Fruit fly (Drosophila melanogaster) whole organism, wandering third instar larva: ENCODE results near the gene cue.
A peak's percentile ranks its signal among the peaks of the same experiment; 100 is the strongest.

Source experiments
- Abd-B ChIP-seq: fragments of >200 bp; optimal IDR thresholded peaks from 2 replicates; lab custom pipeline; 2017; ENCODE audit warnings: missing biosample characterization, missing genetic modification characterization
- CG32264 ChIP-seq: fragments of 200-800 bp; sonication (Bioruptor generic); optimal IDR thresholded peaks from 2 replicates; lab custom pipeline; 2016; ENCODE audit warnings: missing biosample characterization, missing genetic modification characterization
- CG9705 ChIP-seq: fragments of 200-800 bp; sonication (Bioruptor generic); optimal IDR thresholded peaks from 2 replicates; lab custom pipeline; 2018; ENCODE audit warnings: missing biosample characterization, mild to moderate bottlenecking, missing genetic modification characterization
- CrebA ChIP-seq: fragments of 200-800 bp; sonication (Bioruptor generic); optimal IDR thresholded peaks from 2 replicates; lab custom pipeline; 2016; ENCODE audit warnings: missing biosample characterization, mild to moderate bottlenecking, missing genetic modification characterization, borderline replicate concordance
- Dfd ChIP-seq: fragments of >200 bp; optimal IDR thresholded peaks from 2 replicates; lab custom pipeline; 2017; ENCODE audit warnings: missing biosample characterization, missing genetic modification characterization
- Dif ChIP-seq: fragments of 200-275, 200-300 bp; sonication (Bioruptor generic); optimal IDR thresholded peaks from 2 replicates; lab custom pipeline; 2018; ENCODE audit warnings: missing biosample characterization, missing genetic modification characterization; ENCODE audit not compliant: partially characterized antibody
- GATAd ChIP-seq: sonication (Bioruptor generic); optimal IDR thresholded peaks from 2 replicates; lab custom pipeline; 2016; ENCODE audit warnings: missing biosample characterization, missing genetic modification characterization
- HLH106 ChIP-seq: fragments of 200-800 bp; optimal IDR thresholded peaks from 3 replicates; lab custom pipeline; 2019; ENCODE audit warnings: missing biosample characterization, mild to moderate bottlenecking, missing genetic modification characterization, moderate library complexity
- Hnf4 ChIP-seq: fragments of 200-800 bp; sonication (Bioruptor generic); optimal IDR thresholded peaks from 2 replicates; lab custom pipeline; 2016; ENCODE audit warnings: missing biosample characterization, mild to moderate bottlenecking, missing genetic modification characterization
- Hr78 ChIP-seq: fragments of >200 bp; optimal IDR thresholded peaks from 2 replicates; lab custom pipeline; 2017; ENCODE audit warnings: missing biosample characterization, missing genetic modification characterization
- Hr83 ChIP-seq: fragments of 200-300 bp; sonication (Bioruptor generic); optimal IDR thresholded peaks from 2 replicates; lab custom pipeline; 2016; ENCODE audit warnings: missing biosample characterization, mild to moderate bottlenecking, missing genetic modification characterization, moderate library complexity; ENCODE audit not compliant: poor library complexity, severe bottlenecking
- Jra ChIP-seq: sonication (Bioruptor generic); optimal IDR thresholded peaks from 2 replicates; lab custom pipeline; 2016; ENCODE audit warnings: missing biosample characterization, missing genetic modification characterization
- Mio ChIP-seq: sonication (Bioruptor generic); optimal IDR thresholded peaks from 2 replicates; lab custom pipeline; 2016; ENCODE audit warnings: missing biosample characterization, missing genetic modification characterization
- Myc ChIP-seq: fragments of >200 bp; optimal IDR thresholded peaks from 2 replicates; lab custom pipeline; 2017
- N ChIP-seq: fragments of >200 bp; optimal IDR thresholded peaks from 2 replicates; lab custom pipeline; 2018; ENCODE audit warnings: missing biosample characterization, missing external identifiers, missing genetic modification characterization
- OdsH ChIP-seq: fragments of 200-800 bp; sonication (Bioruptor generic); optimal IDR thresholded peaks from 2 replicates; lab custom pipeline; 2016; ENCODE audit warnings: missing biosample characterization, mild to moderate bottlenecking, missing genetic modification characterization
- Rel ChIP-seq, 2 experiments: fragments of 200-800 bp; sonication (Bioruptor generic) in 1 of 2; optimal IDR thresholded peaks; 2 replicates in 1 of 2; 3 replicates in 1 of 2; lab custom pipeline; 2016 to 2019; ENCODE audit warnings: mild to moderate bottlenecking in 2 of 2, missing biosample characterization in 2 of 2, missing genetic modification characterization in 2 of 2, moderate library complexity in 1 of 2
- Sp1 ChIP-seq: fragments of 200-800 bp; sonication (Bioruptor generic); optimal IDR thresholded peaks from 3 replicates; lab custom pipeline; 2019; ENCODE audit warnings: missing biosample characterization, mild to moderate bottlenecking, missing genetic modification characterization, moderate library complexity
- Vsx2 ChIP-seq: fragments of 200-300, 225-300 bp; sonication (Bioruptor generic); optimal IDR thresholded peaks from 2 replicates; lab custom pipeline; 2018; ENCODE audit warnings: missing biosample characterization, missing genetic modification characterization; ENCODE audit not compliant: partially characterized antibody
- br ChIP-seq: fragments of 200-800 bp; sonication (Bioruptor generic); optimal IDR thresholded peaks from 2 replicates; lab custom pipeline; 2016; ENCODE audit warnings: missing biosample characterization, missing genetic modification characterization
- brk ChIP-seq: fragments of 200-800 bp; sonication (Bioruptor generic); optimal IDR thresholded peaks from 2 replicates; lab custom pipeline; 2016; ENCODE audit warnings: missing biosample characterization, mild to moderate bottlenecking, missing genetic modification characterization
- dl ChIP-seq, 2 experiments: fragments of 175-275, 200-275 bp in 1 of 2; fragments of 200-275 bp in 1 of 2; sonication (Bioruptor generic); optimal IDR thresholded peaks; lab custom pipeline; 2018; ENCODE audit warnings: mild to moderate bottlenecking in 2 of 2, missing biosample characterization in 2 of 2, missing genetic modification characterization in 2 of 2, moderate library complexity in 2 of 2; ENCODE audit not compliant: partially characterized antibody in 2 of 2, insufficient read depth in 1 of 2
- dmrt93B ChIP-seq: fragments of 200-800 bp; sonication (Bioruptor generic); optimal IDR thresholded peaks from 2 replicates; lab custom pipeline; 2018; ENCODE audit warnings: missing biosample characterization, mild to moderate bottlenecking, missing genetic modification characterization
- dsf ChIP-seq: sonication (Bioruptor generic); optimal IDR thresholded peaks from 2 replicates; lab custom pipeline; 2016; ENCODE audit warnings: missing biosample characterization, missing genetic modification characterization, borderline replicate concordance
- ey ChIP-seq: fragments of 200-800 bp; sonication (Bioruptor generic); optimal IDR thresholded peaks from 2 replicates; lab custom pipeline; 2016; ENCODE audit warnings: missing biosample characterization, missing genetic modification characterization
- foxo ChIP-seq, 2 experiments: fragments of 200-800 bp; sonication (Bioruptor generic); optimal IDR thresholded peaks; 2 replicates in 1 of 2; 3 replicates in 1 of 2; lab custom pipeline; 2016 to 2017; ENCODE audit warnings: missing biosample characterization in 2 of 2, missing genetic modification characterization in 2 of 2
- fru ChIP-seq: fragments of 200-800 bp; sonication (Bioruptor generic); optimal IDR thresholded peaks from 3 replicates; lab custom pipeline; 2016; ENCODE audit warnings: missing biosample characterization, mild to moderate bottlenecking, missing genetic modification characterization
- h ChIP-seq: fragments of 200-800 bp; sonication (Bioruptor generic); optimal IDR thresholded peaks from 3 replicates; lab custom pipeline; 2016; ENCODE audit warnings: missing biosample characterization, mild to moderate bottlenecking, missing genetic modification characterization
- jim ChIP-seq: fragments of 175-275, 200-325 bp; sonication (Bioruptor generic); optimal IDR thresholded peaks from 2 replicates; lab custom pipeline; 2016; ENCODE audit warnings: missing biosample characterization, mild to moderate bottlenecking, missing genetic modification characterization
- lola ChIP-seq: fragments of >200 bp; optimal IDR thresholded peaks from 2 replicates; lab custom pipeline; 2017; ENCODE audit warnings: missing biosample characterization, missing genetic modification characterization
- pan ChIP-seq: fragments of >200 bp; optimal IDR thresholded peaks from 2 replicates; lab custom pipeline; 2017
- psq ChIP-seq: fragments of 200-800 bp; sonication (Bioruptor generic); optimal IDR thresholded peaks from 3 replicates; lab custom pipeline; 2017; ENCODE audit warnings: missing biosample characterization, mild to moderate bottlenecking, missing genetic modification characterization, moderate library complexity
- rgr ChIP-seq: fragments of 200-800 bp; sonication (Bioruptor generic); optimal IDR thresholded peaks from 3 replicates; lab custom pipeline; 2016; ENCODE audit warnings: missing biosample characterization, mild to moderate bottlenecking, missing genetic modification characterization
- sage ChIP-seq: fragments of 200-800 bp; sonication (Bioruptor generic); optimal IDR thresholded peaks from 2 replicates; lab custom pipeline; 2016; ENCODE audit warnings: missing biosample characterization, mild to moderate bottlenecking, missing genetic modification characterization
- sv ChIP-seq: fragments of 200-800 bp; sonication (Bioruptor generic); optimal IDR thresholded peaks from 3 replicates; lab custom pipeline; 2016; ENCODE audit warnings: missing biosample characterization, missing genetic modification characterization
- tai ChIP-seq: sonication (Bioruptor generic); optimal IDR thresholded peaks from 2 replicates; lab custom pipeline; 2016; ENCODE audit warnings: missing biosample characterization, missing genetic modification characterization
- usp ChIP-seq: fragments of >200 bp; optimal IDR thresholded peaks from 2 replicates; lab custom pipeline; 2017; ENCODE audit warnings: missing biosample characterization, missing genetic modification characterization
- woc ChIP-seq: sonication (Bioruptor generic); optimal IDR thresholded peaks from 2 replicates; lab custom pipeline; 2016; ENCODE audit warnings: missing biosample characterization, mild to moderate bottlenecking, missing genetic modification characterization

The cue gene

DNA sequence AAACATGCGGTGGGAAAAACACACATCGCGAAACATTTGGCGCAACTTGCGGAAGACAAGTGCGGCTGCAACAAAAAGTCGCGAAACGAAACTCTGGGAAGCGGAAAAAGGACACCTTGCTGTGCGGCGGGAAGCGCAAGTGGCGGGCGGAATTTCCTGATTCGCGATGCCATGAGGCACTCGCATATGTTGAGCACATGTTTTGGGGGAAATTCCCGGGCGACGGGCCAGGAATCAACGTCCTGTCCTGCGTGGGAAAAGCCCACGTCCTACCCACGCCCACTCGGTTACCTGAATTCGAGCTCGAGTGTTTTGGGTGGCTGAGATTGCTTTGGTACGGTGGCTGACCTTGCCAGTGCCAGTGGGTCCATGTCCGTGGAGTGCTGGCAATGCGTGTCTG lies 55.2 kb downstream of the cue start:
- no peak for TF ChIP-seq Abd-B (GFP tag; lab: Kevin White, UChicago)
- TF ChIP-seq, all 38 proteins: peak for 0

- TF ChIP-seq woc (peak; percentile 26), OdsH (GFP tag; lab: Kevin White, UChicago) (peak; percentile 41), usp (GFP tag; lab: Kevin White, UChicago) (no peak), h (GFP tag; lab: Kevin White, UChicago) (peak; percentile 66), CG9705 (GFP tag; lab: Kevin White, UChicago) (peak; percentile 10), jim (GFP tag; lab: Kevin White, UChicago) (no peak), Myc (lab: Kevin White, UChicago) (no peak), dl (GFP tag; optimal IDR thresholded peaks at IDR 0.05; lab: Kevin White, UChicago; ENCODE audit: insufficient read depth in 1 of 2, partially characterized antibody in 2 of 2) (no peak), Rel (GFP tag; optimal IDR thresholded peaks at IDR 0.05; lab: Kevin White, UChicago) (no peak), Rel (tag; optimal IDR thresholded peaks at IDR 0.05; lab: Kevin White, UChicago) (no peak), Sp1 (GFP tag; lab: Kevin White, UChicago) (peak; percentile 42), HLH106 (tag; lab: Kevin White, UChicago) (peak; percentile 64), sv (GFP tag; lab: Kevin White, UChicago) (no peak), Jra (GFP tag; lab: Kevin White, UChicago) (no peak), foxo (GFP tag; optimal IDR thresholded peaks at IDR 0.05; lab: Kevin White, UChicago) (peak in 1 of 2 experiments; percentile 79), Hr83 (GFP tag; lab: Kevin White, UChicago) (no peak), dmrt93B (peak; percentile 46), Mio (GFP tag; lab: Kevin White, UChicago) (no peak), Hr78 (GFP tag; lab: Kevin White, UChicago) (no peak), psq (GFP tag; lab: Kevin White, UChicago) (peak; percentile 38), Dfd (no peak), brk (GFP tag; lab: Kevin White, UChicago) (no peak), br (GFP tag; lab: Kevin White, UChicago) (peak; percentile 47), Vsx2 (GFP tag; lab: Kevin White, UChicago) (peak; percentile 19), Hnf4 (GFP tag; lab: Kevin White, UChicago) (no peak), Dif (GFP tag; lab: Kevin White, UChicago) (no peak), ey (GFP tag; lab: Kevin White, UChicago) (peak; percentile 54), fru (peak; percentile 85), dsf (GFP tag; lab: Kevin White, UChicago) (no peak), rgr (GFP tag; lab: Kevin White, UChicago) (peak; percentile 35), CrebA (GFP tag; lab: Kevin White, UChicago) (no peak), lola (GFP tag; lab: Kevin White, UChicago) (no peak), CG32264 (GFP tag; lab: Kevin White, UChicago) (no peak), sage (no peak), pan (lab: Kevin White, UChicago) (no peak), GATAd (no peak), N (no peak), tai (GFP tag; lab: Kevin White, UChicago) (no peak), Abd-B (GFP tag; lab: Kevin White, UChicago) (no peak)
These were observed 58.9 kb downstream of the cue start for dm6 chr3L:1457998-1458728.
